Worm (Caenorhabditis elegans): ENCODE results near the gene C04E7.1.

ce11 chrX:328736-329135 lies 29.2 kb upstream of the C04E7.1 start:
- no peak for TF ChIP-seq dox-1 (GFP tag; IDR thresholded peaks at IDR 0.05)
- TF ChIP-seq snpc-1.3 (tag; optimal IDR thresholded peaks at IDR 0.05; ENCODE audit: insufficient read depth): no peak
- no peak for TF ChIP-seq pha-4 (tag; optimal IDR thresholded peaks at IDR 0.05)
- no peak for TF ChIP-seq snpc-4 (GFP tag; optimal IDR thresholded peaks at IDR 0.05)
- no peak for TF ChIP-seq snpc-4 (tag; optimal IDR thresholded peaks at IDR 0.05)
- no peak for TF ChIP-seq unc-130 (GFP tag; optimal IDR thresholded peaks at IDR 0.05)
- TF ChIP-seq madf-3 (GFP tag; IDR thresholded peaks at IDR 0.05): no peak
- TF ChIP-seq ceh-79 (tag; optimal IDR thresholded peaks at IDR 0.05): no peak

Measured in whole organism, young adult.